Worm (Caenorhabditis elegans) whole organism, young adult: Measurements from ENCODE around the gene unc-44.

Experiments used
- B0035.1 ChIP-seq: sonication (generic microtip); optimal IDR thresholded peaks from 2 replicates; lab custom pipeline; 2016; ENCODE audit warnings: missing genetic modification characterization, mild to moderate bottlenecking, missing compliant biosample characterization, missing genotype, missing genetic modification reagents
- C17E4.6 ChIP-seq: fragments of 200-800 bp; sonication (Bioruptor generic); IDR thresholded peaks from 2 replicates; pipeline ENCODE4 v1.3.6; 2022; ENCODE audit warnings: missing genetic modification reagents, missing genetic modification characterization, missing compliant biosample characterization
- D2030.7 ChIP-seq: fragments of 200-800 bp; sonication (Bioruptor generic); IDR thresholded peaks from 2 replicates; pipeline ENCODE4 v1.3.6; 2022; ENCODE audit warnings: missing genetic modification reagents, missing genetic modification characterization, missing compliant biosample characterization
- F10E7.11 ChIP-seq: sonication (generic microtip); optimal IDR thresholded peaks from 2 replicates; lab custom pipeline; 2017; ENCODE audit warnings: mild to moderate bottlenecking, missing genetic modification characterization, moderate library complexity, missing compliant biosample characterization
- F23B12.7 ChIP-seq: sonication (generic microtip); optimal IDR thresholded peaks from 2 replicates; lab custom pipeline; 2017; ENCODE audit warnings: missing genetic modification characterization, mild to moderate bottlenecking, missing compliant biosample characterization, antibody characterized with exemption, moderate library complexity; ENCODE audit not compliant: insufficient read depth
- F39B2.1 ChIP-seq: fragments of 200-800 bp; sonication (Bioruptor generic); IDR thresholded peaks from 2 replicates; pipeline ENCODE4 v1.3.6; 2022; ENCODE audit warnings: missing genetic modification reagents, missing genetic modification characterization, missing compliant biosample characterization
- F55B11.4 ChIP-seq: sonication (generic microtip); optimal IDR thresholded peaks from 2 replicates; lab custom pipeline; 2016; ENCODE audit warnings: missing compliant biosample characterization, missing genetic modification characterization, borderline replicate concordance; ENCODE audit not compliant: insufficient read depth
- F57C9.4 ChIP-seq: sonication (generic microtip); optimal IDR thresholded peaks from 2 replicates; lab custom pipeline; 2017; ENCODE audit warnings: mild to moderate bottlenecking, missing genetic modification characterization, missing compliant biosample characterization
- K11D2.4 ChIP-seq: fragments of 200-800 bp; sonication (Bioruptor generic); IDR thresholded peaks from 2 replicates; pipeline ENCODE4 v1.3.6; 2022; ENCODE audit warnings: missing genetic modification reagents, missing genetic modification characterization, missing compliant biosample characterization
- Y53F4B.3 ChIP-seq: fragments of 200-800 bp; sonication (Bioruptor generic); IDR thresholded peaks from 2 replicates; pipeline ENCODE4 v1.3.6; 2022; ENCODE audit warnings: missing genetic modification reagents, missing genetic modification characterization, missing compliant biosample characterization
- Y53G8AR.9 ChIP-seq: fragments of 200-800 bp; sonication (Bioruptor generic); conservative IDR thresholded peaks from 2 replicates; pipeline ENCODE4 v1.3.6; 2022; ENCODE audit warnings: missing genetic modification reagents, missing genetic modification characterization, missing compliant biosample characterization
- ZK185.1 ChIP-seq: sonication (generic microtip); optimal IDR thresholded peaks from 2 replicates; lab custom pipeline; 2016; ENCODE audit warnings: mild to moderate bottlenecking, missing genetic modification characterization, missing compliant biosample characterization; ENCODE audit not compliant: poor library complexity, severe bottlenecking
- aptf-3 ChIP-seq: fragments of 200-800 bp; sonication (Bioruptor generic); IDR thresholded peaks from 2 replicates; pipeline ENCODE4 v1.3.6; 2022; ENCODE audit warnings: missing genetic modification characterization, missing compliant biosample characterization
- ccch-3 ChIP-seq: fragments of 200-800 bp; sonication (Bioruptor generic); optimal IDR thresholded peaks from 2 replicates; lab custom pipeline; 2018; ENCODE audit warnings: mild to moderate bottlenecking, missing genetic modification characterization, missing compliant biosample characterization
- cebp-1 ChIP-seq, 2 experiments: fragments of 200-800 bp in 1 of 2; sonication (Bioruptor generic) in 1 of 2; sonication (generic microtip) in 1 of 2; IDR thresholded peaks in 1 of 2; optimal IDR thresholded peaks in 1 of 2; 2 replicates each; pipeline versions ENCODE4 v1.3.6 to Lab custom; 2017 to 2022; ENCODE audit warnings: missing compliant biosample characterization in 2 of 2, missing genetic modification characterization in 2 of 2, mild to moderate bottlenecking in 1 of 2, missing genetic modification reagents in 1 of 2, moderate library complexity in 1 of 2
- ceh-79 ChIP-seq: sonication (generic microtip); optimal IDR thresholded peaks from 2 replicates; lab custom pipeline; 2017; ENCODE audit warnings: mild to moderate bottlenecking, missing genetic modification characterization, missing compliant biosample characterization
- dpff-1 ChIP-seq: sonication (generic microtip); optimal IDR thresholded peaks from 2 replicates; lab custom pipeline; 2017; ENCODE audit warnings: mild to moderate bottlenecking, missing genetic modification characterization, missing compliant biosample characterization
- egl-44 ChIP-seq: fragments of 200-800 bp; sonication (Bioruptor generic); IDR thresholded peaks from 2 replicates; pipeline ENCODE4 v1.3.6; 2022; ENCODE audit warnings: missing genetic modification reagents, missing genetic modification characterization, missing compliant biosample characterization
- him-1 ChIP-seq: sonication (generic microtip); optimal IDR thresholded peaks from 2 replicates; lab custom pipeline; 2016; ENCODE audit warnings: missing genotype, missing genetic modification reagents, missing genetic modification characterization, missing compliant biosample characterization
- hlh-26 ChIP-seq: fragments of 200-800 bp; sonication (Bioruptor generic); conservative IDR thresholded peaks from 2 replicates; pipeline ENCODE4 v1.3.6; 2022; ENCODE audit warnings: missing genetic modification reagents, missing genetic modification characterization, missing compliant biosample characterization
- hmg-1.2 ChIP-seq: fragments of 200-800 bp; sonication (Bioruptor generic); IDR thresholded peaks from 2 replicates; pipeline ENCODE4 v1.3.6; 2022; ENCODE audit warnings: missing genetic modification reagents, missing genetic modification characterization, missing compliant biosample characterization
- hrde-1 ChIP-seq: sonication (generic microtip); optimal IDR thresholded peaks from 2 replicates; lab custom pipeline; 2016; ENCODE audit warnings: missing genetic modification characterization, mild to moderate bottlenecking, missing compliant biosample characterization, moderate library complexity, missing genotype, missing genetic modification reagents, borderline replicate concordance
- lag-1 ChIP-seq: fragments of 200-800 bp; sonication (Bioruptor generic); IDR thresholded peaks from 2 replicates; pipeline ENCODE4 v1.3.6; 2022; ENCODE audit warnings: missing genetic modification reagents, missing genetic modification characterization, missing compliant biosample characterization
- let-526 ChIP-seq: fragments of 200-800 bp; sonication (Bioruptor generic); IDR thresholded peaks from 2 replicates; pipeline ENCODE4 v1.3.6; 2022; ENCODE audit warnings: missing genetic modification reagents, missing genetic modification characterization, missing compliant biosample characterization
- let-607 ChIP-seq, 2 experiments: fragments of 200-800 bp in 1 of 2; sonication (Bioruptor generic) in 1 of 2; sonication (generic microtip) in 1 of 2; optimal IDR thresholded peaks; 2 replicates each; lab custom pipeline; 2016 to 2018; ENCODE audit warnings: mild to moderate bottlenecking in 2 of 2, missing compliant biosample characterization in 2 of 2, missing genetic modification characterization in 2 of 2, moderate library complexity in 2 of 2, missing genotype in 1 of 2
- lsl-1 ChIP-seq: fragments of 200-800 bp; sonication (Bioruptor generic); optimal IDR thresholded peaks from 2 replicates; lab custom pipeline; 2018; ENCODE audit warnings: mild to moderate bottlenecking, missing genetic modification characterization, moderate library complexity, missing compliant biosample characterization
- lsy-27 ChIP-seq: sonication (generic microtip); optimal IDR thresholded peaks from 2 replicates; lab custom pipeline; 2017; ENCODE audit warnings: missing genetic modification characterization, mild to moderate bottlenecking, missing compliant biosample characterization, antibody characterized with exemption, missing genotype, borderline replicate concordance; ENCODE audit not compliant: insufficient read depth
- madf-10 ChIP-seq: sonication (generic microtip); optimal IDR thresholded peaks from 2 replicates; lab custom pipeline; 2016; ENCODE audit warnings: mild to moderate bottlenecking, missing genetic modification characterization, missing compliant biosample characterization
- madf-3 ChIP-seq: fragments of 200-800 bp; sonication (Bioruptor generic); IDR thresholded peaks from 2 replicates; pipeline ENCODE4 v1.3.6; 2022; ENCODE audit warnings: missing genetic modification reagents, missing genetic modification characterization, missing compliant biosample characterization
- madf-8 ChIP-seq: fragments of 200-800 bp; sonication (Bioruptor generic); conservative IDR thresholded peaks from 2 replicates; pipeline ENCODE4 v1.3.6; 2022; ENCODE audit warnings: missing genetic modification reagents, missing genetic modification characterization, missing compliant biosample characterization
- mcd-1 ChIP-seq: fragments of 200-800 bp; sonication (Bioruptor generic); IDR thresholded peaks from 2 replicates; pipeline ENCODE4 v1.3.6; 2022; ENCODE audit warnings: missing genetic modification reagents, missing genetic modification characterization, missing compliant biosample characterization
- nfya-1 ChIP-seq: sonication (generic microtip); optimal IDR thresholded peaks from 2 replicates; lab custom pipeline; 2017; ENCODE audit warnings: antibody characterized with exemption, missing compliant biosample characterization, missing genetic modification characterization, borderline replicate concordance; ENCODE audit not compliant: insufficient read depth
- nhr-80 ChIP-seq: sonication (generic microtip); optimal IDR thresholded peaks from 2 replicates; lab custom pipeline; 2016; ENCODE audit warnings: missing genetic modification characterization, missing compliant biosample characterization
- nhr-90 ChIP-seq: sonication (generic microtip); optimal IDR thresholded peaks from 2 replicates; lab custom pipeline; 2016; ENCODE audit warnings: missing genotype, mild to moderate bottlenecking, missing genetic modification characterization, missing compliant biosample characterization
- pbrm-1 ChIP-seq: fragments of 200-800 bp; sonication (Bioruptor generic); IDR thresholded peaks from 2 replicates; pipeline ENCODE4 v1.3.6; 2022; ENCODE audit warnings: missing genetic modification reagents, missing genetic modification characterization, missing compliant biosample characterization
- rcor-1 ChIP-seq: fragments of 200-800 bp; sonication (Bioruptor generic); IDR thresholded peaks from 2 replicates; pipeline ENCODE4 v1.3.6; 2022; ENCODE audit warnings: missing genetic modification reagents, missing genetic modification characterization, missing compliant biosample characterization
- rec-8 ChIP-seq, 2 experiments: sonication (generic microtip); optimal IDR thresholded peaks; 2 replicates each; lab custom pipeline; 2016; ENCODE audit warnings: mild to moderate bottlenecking in 2 of 2, missing genetic modification characterization in 2 of 2, missing genetic modification reagents in 2 of 2, missing genotype in 2 of 2, missing biosample characterization in 1 of 2, missing compliant biosample characterization in 1 of 2, moderate library complexity in 1 of 2
- repo-1 ChIP-seq: sonication (generic microtip); optimal IDR thresholded peaks from 2 replicates; lab custom pipeline; 2017; ENCODE audit warnings: mild to moderate bottlenecking, missing genetic modification characterization, missing compliant biosample characterization
- sptf-2 ChIP-seq: fragments of 200-800 bp; sonication (Bioruptor generic); optimal IDR thresholded peaks from 2 replicates; lab custom pipeline; 2018; ENCODE audit warnings: mild to moderate bottlenecking, missing genetic modification characterization, missing compliant biosample characterization
- tbx-9 ChIP-seq: sonication (generic microtip); optimal IDR thresholded peaks from 2 replicates; lab custom pipeline; 2016; ENCODE audit warnings: borderline replicate concordance, missing genetic modification characterization, inconsistent platforms, missing compliant biosample characterization
- tlf-1 ChIP-seq: fragments of 200-800 bp; sonication (Bioruptor generic); optimal IDR thresholded peaks from 2 replicates; lab custom pipeline; 2018; ENCODE audit warnings: mild to moderate bottlenecking, missing genetic modification characterization, missing compliant biosample characterization
- zim-3 ChIP-seq: sonication (generic microtip); optimal IDR thresholded peaks from 2 replicates; lab custom pipeline; 2017; ENCODE audit warnings: mild to moderate bottlenecking, missing genetic modification characterization, moderate library complexity, missing compliant biosample characterization
- ztf-25 ChIP-seq: fragments of 200-800 bp; sonication (Bioruptor generic); IDR thresholded peaks from 2 replicates; pipeline ENCODE4 v1.3.6; 2022; ENCODE audit warnings: missing genetic modification reagents, missing genetic modification characterization, missing compliant biosample characterization
- ztf-28 ChIP-seq: fragments of 200-800 bp; sonication (Bioruptor generic); IDR thresholded peaks from 2 replicates; pipeline ENCODE4 v1.3.6; 2022; ENCODE audit warnings: missing genetic modification reagents, missing genetic modification characterization, missing compliant biosample characterization

The unc-44 gene

ce11 chrIV:5946602-5947444, 28.5 kb upstream of the unc-44 start, which contains the start of gene inx-7 (continued):
- TF ChIP-seq ceh-79 (tag; lab: Kevin White, UChicago) (peak; percentile 36), madf-3 (GFP tag; lab: Robert Waterston, UW) (peak; percentile 75; the same call in 1 of the 2 replicates), madf-8 (GFP tag; lab: Robert Waterston, UW) (no peak), Y53G8AR.9 (GFP tag; lab: Robert Waterston, UW) (peak; percentile 90), zim-3 (tag; lab: Kevin White, UChicago) (no peak), F39B2.1 (GFP tag; lab: Robert Waterston, UW) (0 out of 2 replicates have a peak, but pooled peaks have one; percentile 19), let-607 (tag; optimal IDR thresholded peaks at IDR 0.05; lab: Kevin White, UChicago) (no peak), nhr-80 (tag; lab: Kevin White, UChicago) (no peak), hmg-1.2 (peak; percentile 62), egl-44 (GFP tag; lab: Robert Waterston, UW) (no peak), ztf-28 (GFP tag; lab: Robert Waterston, UW) (no peak), lsl-1 (GFP tag; lab: Kevin White, UChicago) (peak; percentile 44), C17E4.6 (0 out of 2 replicates have a peak, but pooled peaks have one; percentile 8), ZK185.1 (tag; lab: Kevin White, UChicago) (no peak), nfya-1 (no peak), Y53F4B.3 (no peak), rcor-1 (peak; percentile 83), repo-1 (tag; lab: Kevin White, UChicago) (no peak), pbrm-1 (GFP tag; lab: Robert Waterston, UW) (0 out of 2 replicates have a peak, but pooled peaks have one; percentile 45), let-526 (GFP tag; lab: Robert Waterston, UW) (no peak), hrde-1 (tag; lab: Kevin White, UChicago) (peak; percentile 55), hlh-26 (GFP tag; lab: Robert Waterston, UW) (no peak), F55B11.4 (tag; lab: Kevin White, UChicago) (no peak), ccch-3 (no peak), K11D2.4 (no peak), F10E7.11 (tag; lab: Kevin White, UChicago) (peak; percentile 70), madf-10 (tag; lab: Kevin White, UChicago) (no peak), aptf-3 (GFP tag; lab: Robert Waterston, UW) (0 out of 2 replicates have a peak, but pooled peaks have one; percentile 73), F23B12.7 (tag; lab: Kevin White, UChicago) (no peak), sptf-2 (GFP tag; lab: Kevin White, UChicago) (peak; percentile 57), rec-8 (tag; optimal IDR thresholded peaks at IDR 0.05; lab: Kevin White, UChicago) (peak in 1 of 2 experiments; percentile 52), cebp-1 (GFP tag; IDR thresholded peaks at IDR 0.05; lab: Robert Waterston, UW) (no peak), cebp-1 (tag; optimal IDR thresholded peaks at IDR 0.05; lab: Kevin White, UChicago) (peak; percentile 20), ztf-25 (GFP tag; lab: Robert Waterston, UW) (no peak), him-1 (tag; lab: Kevin White, UChicago) (peak; percentile 19), lsy-27 (tag; lab: Kevin White, UChicago) (no peak), tlf-1 (GFP tag; lab: Kevin White, UChicago) (peak; percentile 49), dpff-1 (tag; lab: Kevin White, UChicago) (no peak), nhr-90 (tag; lab: Kevin White, UChicago) (peak; percentile 10), B0035.1 (tag; lab: Kevin White, UChicago) (no peak), tbx-9 (tag; lab: Kevin White, UChicago) (no peak), D2030.7 (peak; percentile 49; the same call in 1 of the 2 replicates), F57C9.4 (tag; lab: Kevin White, UChicago) (no peak), lag-1 (no peak), mcd-1 (peak; percentile 56)
